Fruit fly (Drosophila melanogaster) whole organism, embryonic: ENCODE data around the gene TBC1d7.
A peak's percentile ranks its signal among the peaks of the same experiment; 100 is the strongest.

Experiments used
- CG11456 ChIP-seq: fragments of 200-800 bp; sonication (Bioruptor generic); IDR thresholded peaks from 3 replicates; pipeline ENCODE4 v1.3.6; 2022; ENCODE audit warnings: missing biosample characterization, missing genetic modification characterization
- CG11696 ChIP-seq: fragments of 200-800 bp; sonication (Bioruptor generic); IDR thresholded peaks from 2 replicates; pipeline ENCODE4 v1.3.6; 2022; ENCODE audit warnings: missing biosample characterization, missing genetic modification characterization
- CG12299 ChIP-seq: fragments of 200-800 bp; sonication (Bioruptor generic); optimal IDR thresholded peaks from 2 replicates; lab custom pipeline; 2018; ENCODE audit warnings: missing biosample characterization, mild to moderate bottlenecking, missing genetic modification characterization
- CG12769 ChIP-seq: fragments of 200-800 bp; sonication (Bioruptor generic); optimal IDR thresholded peaks from 2 replicates; lab custom pipeline; 2019; ENCODE audit warnings: missing biosample characterization, mild to moderate bottlenecking, missing genetic modification characterization, moderate library complexity
- CG13624 ChIP-seq: fragments of 200-800 bp; sonication (Bioruptor generic); optimal IDR thresholded peaks from 2 replicates; lab custom pipeline; 2016; ENCODE audit warnings: missing biosample characterization, missing genetic modification characterization
- CG15479 ChIP-seq: fragments of 200-800 bp; sonication (Bioruptor generic); optimal IDR thresholded peaks from 3 replicates; lab custom pipeline; 2019; ENCODE audit warnings: missing biosample characterization, mild to moderate bottlenecking, missing genetic modification characterization, moderate library complexity
- CG17568 ChIP-seq: fragments of 200-800 bp; sonication (Bioruptor generic); optimal IDR thresholded peaks from 2 replicates; lab custom pipeline; 2018; ENCODE audit warnings: missing biosample characterization, mild to moderate bottlenecking, missing genetic modification characterization, moderate library complexity
- CG17829 ChIP-seq: fragments of 200-800 bp; optimal IDR thresholded peaks from 2 replicates; lab custom pipeline; 2019; ENCODE audit warnings: missing biosample characterization, mild to moderate bottlenecking, missing genetic modification characterization, moderate library complexity
- CG18764 ChIP-seq: fragments of 200-800 bp; sonication (Bioruptor generic); optimal IDR thresholded peaks from 3 replicates; lab custom pipeline; 2016; ENCODE audit warnings: missing biosample characterization, missing genetic modification characterization
- CG32772 ChIP-seq: fragments of 200-800 bp; sonication (Bioruptor generic); IDR thresholded peaks from 2 replicates; pipeline ENCODE4 v1.3.6; 2022; ENCODE audit warnings: missing biosample characterization, missing genetic modification characterization
- CG3847 ChIP-seq: fragments of 200-800 bp; sonication (Bioruptor generic); IDR thresholded peaks from 2 replicates; pipeline ENCODE4 v1.3.6; 2022; ENCODE audit warnings: missing biosample characterization, missing genetic modification characterization
- CG42726 ChIP-seq: fragments of 200-800 bp; sonication (Bioruptor generic); IDR thresholded peaks from 2 replicates; pipeline ENCODE4 v1.3.6; 2022; ENCODE audit warnings: missing biosample characterization, missing genetic modification characterization; ENCODE audit not compliant: partially characterized antibody
- CG6654 ChIP-seq: fragments of 200-800 bp; sonication (Bioruptor generic); optimal IDR thresholded peaks from 2 replicates; lab custom pipeline; 2017; ENCODE audit warnings: missing biosample characterization, mild to moderate bottlenecking, missing genetic modification characterization
- CG8765 ChIP-seq: fragments of 200-800 bp; sonication (Bioruptor generic); IDR thresholded peaks from 2 replicates; pipeline ENCODE4 v1.3.6; 2022; ENCODE audit warnings: missing biosample characterization, missing genetic modification characterization
- CG9215 ChIP-seq: fragments of 200-800 bp; sonication (Bioruptor generic); IDR thresholded peaks from 2 replicates; pipeline ENCODE4 v1.3.6; 2022; ENCODE audit warnings: missing biosample characterization, missing genetic modification characterization
- CG9609 ChIP-seq: fragments of 200-800 bp; sonication (Bioruptor generic); optimal IDR thresholded peaks from 3 replicates; lab custom pipeline; 2016; ENCODE audit warnings: missing biosample characterization, missing genetic modification characterization
- D19B ChIP-seq: fragments of 200-800 bp; sonication (Bioruptor generic); optimal IDR thresholded peaks from 2 replicates; lab custom pipeline; 2017; ENCODE audit warnings: missing biosample characterization, mild to moderate bottlenecking, missing genetic modification characterization
- Deaf1 ChIP-seq: fragments of 200-800 bp; optimal IDR thresholded peaks from 3 replicates; lab custom pipeline; 2019; ENCODE audit warnings: missing biosample characterization, mild to moderate bottlenecking, missing genetic modification characterization, moderate library complexity
- Doc3 ChIP-seq: fragments of 200-800 bp; sonication (Bioruptor generic); IDR thresholded peaks from 3 replicates; pipeline ENCODE4 v1.3.6; 2022; ENCODE audit warnings: missing biosample characterization, missing genetic modification characterization; ENCODE audit not compliant: partially characterized antibody
- E2f1 ChIP-seq: fragments of 200-800 bp; sonication (Bioruptor generic); IDR thresholded peaks from 2 replicates; pipeline ENCODE4 v1.3.6; 2022; ENCODE audit warnings: missing biosample characterization, missing genetic modification characterization
- E2f2 ChIP-seq: fragments of 200-800 bp; sonication (Bioruptor generic); IDR thresholded peaks from 2 replicates; pipeline ENCODE4 v1.3.6; 2022; ENCODE audit warnings: missing biosample characterization, missing genetic modification characterization
- HmgD ChIP-seq: fragments of 200-800 bp; sonication (Bioruptor generic); optimal IDR thresholded peaks from 3 replicates; lab custom pipeline; 2016; ENCODE audit warnings: missing biosample characterization, missing genetic modification characterization
- HmgZ ChIP-seq: fragments of 200-800 bp; sonication (Bioruptor generic); optimal IDR thresholded peaks from 2 replicates; lab custom pipeline; 2018; ENCODE audit warnings: missing biosample characterization, mild to moderate bottlenecking, missing genetic modification characterization
- Hmx ChIP-seq: fragments of 200-800 bp; sonication (Bioruptor generic); optimal IDR thresholded peaks from 2 replicates; lab custom pipeline; 2016; ENCODE audit warnings: missing biosample characterization, missing genetic modification characterization
- Hr39 ChIP-seq: fragments of >200 bp; optimal IDR thresholded peaks from 2 replicates; lab custom pipeline; 2017
- Hr78 ChIP-seq, 2 experiments: fragments of 200-800 bp in 1 of 2; fragments of >200 bp in 1 of 2; sonication (Bioruptor generic) in 1 of 2; optimal IDR thresholded peaks; 2 replicates each; lab custom pipeline; 2017 to 2019; ENCODE audit warnings: missing biosample characterization in 2 of 2, missing genetic modification characterization in 2 of 2, mild to moderate bottlenecking in 1 of 2, moderate library complexity in 1 of 2
- Jarid2 ChIP-seq: fragments of 200-800 bp; sonication (Bioruptor generic); optimal IDR thresholded peaks from 3 replicates; lab custom pipeline; 2017; ENCODE audit warnings: mild to moderate bottlenecking, missing biosample characterization, missing genetic modification reagents, missing genetic modification characterization
- Kr ChIP-seq: fragments of 200-800 bp; sonication (Bioruptor generic); optimal IDR thresholded peaks from 2 replicates; lab custom pipeline; 2017; ENCODE audit warnings: missing biosample characterization, mild to moderate bottlenecking, missing genetic modification characterization
- Lpt ChIP-seq: fragments of >200 bp; optimal IDR thresholded peaks from 2 replicates; lab custom pipeline; 2018; ENCODE audit warnings: missing biosample characterization, missing genetic modification characterization
- NK7.1 ChIP-seq: fragments of 200-800 bp; sonication (Bioruptor generic); optimal IDR thresholded peaks from 3 replicates; lab custom pipeline; 2016; ENCODE audit warnings: missing biosample characterization, missing genetic modification characterization
- Neu2 ChIP-seq: fragments of 200-800 bp; sonication (Bioruptor generic); optimal IDR thresholded peaks from 3 replicates; lab custom pipeline; 2016; ENCODE audit warnings: missing biosample characterization, missing genetic modification characterization, borderline replicate concordance
- PHDP ChIP-seq: fragments of 200-800 bp; sonication (Bioruptor generic); optimal IDR thresholded peaks from 3 replicates; lab custom pipeline; 2018; ENCODE audit warnings: missing biosample characterization, mild to moderate bottlenecking, missing genetic modification characterization, moderate library complexity
- Six4 ChIP-seq: fragments of 200-800 bp; sonication (Bioruptor generic); optimal IDR thresholded peaks from 2 replicates; lab custom pipeline; 2016; ENCODE audit warnings: missing biosample characterization, missing genetic modification characterization
- YL-1 ChIP-seq: fragments of 200-800 bp; sonication (Bioruptor generic); optimal IDR thresholded peaks from 3 replicates; lab custom pipeline; 2017; ENCODE audit warnings: missing biosample characterization, mild to moderate bottlenecking, missing genetic modification characterization
- al ChIP-seq: fragments of 200-800 bp; sonication (Bioruptor generic); IDR thresholded peaks from 2 replicates; pipeline ENCODE4 v1.3.6; 2022; ENCODE audit warnings: missing biosample characterization, missing genetic modification characterization
- ara ChIP-seq: fragments of 200-800 bp; sonication (Bioruptor generic); IDR thresholded peaks from 2 replicates; pipeline ENCODE4 v1.3.6; 2022; ENCODE audit warnings: missing biosample characterization, missing genetic modification characterization
- da ChIP-seq: fragments of 200-800 bp; sonication (Bioruptor generic); optimal IDR thresholded peaks from 2 replicates; lab custom pipeline; 2016; ENCODE audit warnings: missing biosample characterization, missing genetic modification characterization
- dmrt99B ChIP-seq: fragments of 200-800 bp; sonication (Bioruptor generic); optimal IDR thresholded peaks from 2 replicates; lab custom pipeline; 2018; ENCODE audit warnings: missing biosample characterization, mild to moderate bottlenecking, missing genetic modification characterization, moderate library complexity
- ftz-f1 ChIP-seq: fragments of 200-800 bp; sonication (Bioruptor generic); optimal IDR thresholded peaks from 2 replicates; lab custom pipeline; 2016; ENCODE audit warnings: missing biosample characterization, missing genetic modification characterization
- gsb ChIP-seq: fragments of 200-800 bp; sonication (Bioruptor generic); IDR thresholded peaks from 2 replicates; pipeline ENCODE4 v1.3.6; 2022; ENCODE audit warnings: missing biosample characterization, missing genetic modification characterization
- gsb-n ChIP-seq: fragments of 200-800 bp; sonication (Bioruptor generic); optimal IDR thresholded peaks from 3 replicates; lab custom pipeline; 2018; ENCODE audit warnings: missing biosample characterization, mild to moderate bottlenecking, missing genetic modification characterization
- her ChIP-seq: fragments of 200-800 bp; sonication (Bioruptor generic); optimal IDR thresholded peaks from 2 replicates; lab custom pipeline; 2016; ENCODE audit warnings: missing biosample characterization, missing genetic modification characterization
- kah ChIP-seq: fragments of 200-800 bp; sonication (Bioruptor generic); optimal IDR thresholded peaks from 2 replicates; lab custom pipeline; 2018; ENCODE audit warnings: missing biosample characterization, mild to moderate bottlenecking, missing genetic modification characterization
- ken ChIP-seq: fragments of 200-800 bp; sonication (Bioruptor generic); IDR thresholded peaks from 3 replicates; pipeline ENCODE4 v1.3.6; 2022; ENCODE audit warnings: missing biosample characterization, missing genetic modification characterization
- lola ChIP-seq, 3 experiments: fragments of >200 bp in 2 of 3; fragments of 200-800 bp in 1 of 3; sonication (Bioruptor generic) in 1 of 3; optimal IDR thresholded peaks; 2 replicates each; lab custom pipeline; 2017 to 2019; ENCODE audit warnings: missing biosample characterization in 3 of 3, missing genetic modification characterization in 3 of 3, mild to moderate bottlenecking in 1 of 3, moderate library complexity in 1 of 3
- nom ChIP-seq: fragments of 200-800 bp; sonication (Bioruptor generic); optimal IDR thresholded peaks from 2 replicates; lab custom pipeline; 2017; ENCODE audit warnings: missing biosample characterization, missing genetic modification characterization, mild to moderate bottlenecking, moderate library complexity, missing genetic modification reagents
- pzg ChIP-seq: fragments of 200-800 bp; sonication (Bioruptor generic); optimal IDR thresholded peaks from 3 replicates; lab custom pipeline; 2018; ENCODE audit warnings: missing biosample characterization, mild to moderate bottlenecking, missing genetic modification characterization, moderate library complexity
- sr ChIP-seq: fragments of 200-800 bp; sonication (Bioruptor generic); IDR thresholded peaks from 3 replicates; pipeline ENCODE4 v1.3.6; 2022; ENCODE audit warnings: missing biosample characterization, missing genetic modification characterization
- tna ChIP-seq: fragments of 200-800 bp; sonication (Bioruptor generic); IDR thresholded peaks from 2 replicates; pipeline ENCODE4 v1.3.6; 2022; ENCODE audit warnings: missing biosample characterization, missing genetic modification characterization; ENCODE audit not compliant: partially characterized antibody
- trh ChIP-seq: fragments of 200-800 bp; sonication (Bioruptor generic); optimal IDR thresholded peaks from 2 replicates; lab custom pipeline; 2016; ENCODE audit warnings: missing biosample characterization, missing genetic modification characterization
- yki ChIP-seq: fragments of >200 bp; optimal IDR thresholded peaks from 3 replicates; lab custom pipeline; 2018

TBC1d7 gene

dm6 chr3R:24188619-24189018 is 27.1 kb downstream of the TBC1d7 start, which contains the start of gene CG5515 (continued):
- peak; percentile 75 for TF ChIP-seq E2f1 (GFP tag; lab: Robert Waterston, UW)
- peak; percentile 72 for TF ChIP-seq al (GFP tag; lab: Robert Waterston, UW)
- TF ChIP-seq kah, result no peak
- TF ChIP-seq Hr78 (GFP tag; optimal IDR thresholded peaks at IDR 0.05; lab: Kevin White, UChicago), result no peak
- TF ChIP-seq CG17829, result peak; percentile 66
- TF ChIP-seq gsb-n, result no peak
- no peak for TF ChIP-seq Hr39 (lab: Kevin White, UChicago)
- TF ChIP-seq Six4 (GFP tag; lab: Kevin White, UChicago), result peak; percentile 43
- peak; percentile 93 for TF ChIP-seq ken (GFP tag; lab: Robert Waterston, UW)
- TF ChIP-seq CG9609 (GFP tag; lab: Kevin White, UChicago), result peak; percentile 88
- TF ChIP-seq dmrt99B (tag; lab: Kevin White, UChicago), result no peak
- peak; percentile 91 for TF ChIP-seq CG3847 (GFP tag; lab: Robert Waterston, UW)
- TF ChIP-seq CG8765 (GFP tag; lab: Robert Waterston, UW), result peak; percentile 66
- peak; percentile 28 for TF ChIP-seq CG12299 (tag; lab: Kevin White, UChicago)
- TF ChIP-seq Neu2 (GFP tag; lab: Kevin White, UChicago), result no peak
- peak; percentile 6 for TF ChIP-seq YL-1 (GFP tag; lab: Kevin White, UChicago)
- TF ChIP-seq NK7.1 (GFP tag; lab: Kevin White, UChicago), result peak; percentile 29
- TF ChIP-seq D19B, result peak; percentile 12
- no peak for TF ChIP-seq ftz-f1 (GFP tag; lab: Kevin White, UChicago)
- peak; percentile 53 for TF ChIP-seq CG42726
- peak; percentile 57 for TF ChIP-seq pzg (GFP tag; lab: Kevin White, UChicago)
- TF ChIP-seq CG17568 (GFP tag; lab: Kevin White, UChicago), result no peak
- peak; percentile 74 for TF ChIP-seq CG32772 (GFP tag; lab: Robert Waterston, UW)
- peak; percentile 70 for TF ChIP-seq CG11456 (GFP tag; lab: Robert Waterston, UW)
- peak; percentile 44 for TF ChIP-seq da (GFP tag; lab: Kevin White, UChicago)
- peak; percentile 95 for TF ChIP-seq CG18764
- peak; percentile 86 for TF ChIP-seq PHDP (tag; lab: Kevin White, UChicago)
- no peak for TF ChIP-seq yki (lab: Kevin White, UChicago)
- TF ChIP-seq trh (GFP tag; lab: Kevin White, UChicago), result peak; percentile 61
- TF ChIP-seq Deaf1 (tag; lab: Kevin White, UChicago), result no peak
- peak; percentile 64 for TF ChIP-seq CG9215 (GFP tag; lab: Robert Waterston, UW)
- TF ChIP-seq Kr, result no peak
- TF ChIP-seq sr (GFP tag; lab: Robert Waterston, UW), result peak; percentile 45; the same call in 1 of the 3 replicates
- peak; percentile 82 for TF ChIP-seq CG13624
- TF ChIP-seq HmgZ (tag; lab: Kevin White, UChicago), result peak; percentile 82
- peak; percentile 75 for TF ChIP-seq CG12769 (tag; lab: Kevin White, UChicago)
- TF ChIP-seq CG11696 (GFP tag; lab: Robert Waterston, UW), result peak; percentile 36; the same call in 1 of the 2 replicates
- TF ChIP-seq Lpt (GFP tag; lab: Kevin White, UChicago), result no peak
- peak; percentile 86 for TF ChIP-seq E2f2 (GFP tag; lab: Robert Waterston, UW)
- TF ChIP-seq HmgD (GFP tag; lab: Kevin White, UChicago), result peak; percentile 71
- TF ChIP-seq lola (GFP tag; optimal IDR thresholded peaks at IDR 0.05; lab: Kevin White, UChicago), result peak in 1 of 3 experiments; percentile 84
- TF ChIP-seq tna (GFP tag; lab: Robert Waterston, UW), result peak; percentile 81
- peak; percentile 80 for TF ChIP-seq ara (GFP tag; lab: Robert Waterston, UW)
- TF ChIP-seq Doc3, result peak; percentile 58; the same call in 1 of the 3 replicates
- no peak for TF ChIP-seq Jarid2 (GFP tag; lab: Kevin White, UChicago)
- TF ChIP-seq gsb (GFP tag; lab: Robert Waterston, UW), result peak; percentile 72
- peak; percentile 41 for TF ChIP-seq Hmx (GFP tag; lab: Kevin White, UChicago)
- no peak for TF ChIP-seq CG6654 (GFP tag; lab: Kevin White, UChicago)
- TF ChIP-seq CG15479 (GFP tag; lab: Kevin White, UChicago), result no peak
- peak; percentile 48 for TF ChIP-seq her (GFP tag; lab: Kevin White, UChicago)
- TF ChIP-seq nom (GFP tag; lab: Kevin White, UChicago), result no peak
